Worm (Caenorhabditis elegans) whole organism, early embryonic: ENCODE results near the gene aqp-11.

Experiments
- B0310.2 ChIP-seq: sonication (generic microtip); optimal IDR thresholded peaks from 2 replicates; lab custom pipeline; 2016; ENCODE audit warnings: mild to moderate bottlenecking, missing genetic modification characterization, missing compliant biosample characterization
- F13C5.2 ChIP-seq: sonication (generic microtip); optimal IDR thresholded peaks from 2 replicates; lab custom pipeline; 2017; ENCODE audit warnings: mild to moderate bottlenecking, missing genetic modification characterization, inconsistent platforms, missing compliant biosample characterization
- aly-1 ChIP-seq: sonication (generic microtip); optimal IDR thresholded peaks from 2 replicates; lab custom pipeline; 2016; ENCODE audit warnings: missing genetic modification characterization, missing compliant biosample characterization
- ama-1 ChIP-seq: fragments of 150-350 bp; optimal IDR thresholded peaks from 2 replicates; lab custom pipeline; 2014
- ceh-13 ChIP-seq: fragments of 200-800 bp; sonication (Bioruptor generic); optimal IDR thresholded peaks from 2 replicates; lab custom pipeline; 2018; ENCODE audit warnings: mild to moderate bottlenecking, missing genetic modification characterization, missing compliant biosample characterization
- ceh-36 ChIP-seq: sonication (generic microtip); optimal IDR thresholded peaks from 2 replicates; lab custom pipeline; 2016; ENCODE audit warnings: missing genetic modification characterization, inconsistent platforms, missing compliant biosample characterization
- ets-7 ChIP-seq: sonication (generic microtip); optimal IDR thresholded peaks from 2 replicates; lab custom pipeline; 2016; ENCODE audit warnings: missing genotype, missing genetic modification characterization, missing compliant biosample characterization
- flt-1 ChIP-seq: fragments of 200-800 bp; sonication (Bioruptor generic); IDR thresholded peaks from 2 replicates; pipeline ENCODE4 v1.3.6; 2022; ENCODE audit warnings: missing genetic modification characterization, missing compliant biosample characterization
- hmbx-1 ChIP-seq: sonication (generic microtip); optimal IDR thresholded peaks from 2 replicates; lab custom pipeline; 2016; ENCODE audit warnings: mild to moderate bottlenecking, missing genetic modification characterization, missing compliant biosample characterization
- hmg-4 ChIP-seq: fragments of 200-800 bp; sonication (Bioruptor generic); optimal IDR thresholded peaks from 2 replicates; lab custom pipeline; 2018; ENCODE audit warnings: mild to moderate bottlenecking, missing genetic modification characterization, missing compliant biosample characterization
- hnd-1 ChIP-seq: sonication (generic microtip); optimal IDR thresholded peaks from 2 replicates; lab custom pipeline; 2016; ENCODE audit warnings: missing genetic modification characterization, missing compliant biosample characterization
- pes-1 ChIP-seq: fragments of 200-800 bp; sonication (Bioruptor generic); IDR thresholded peaks from 2 replicates; pipeline ENCODE4 v1.3.6; 2022; ENCODE audit warnings: missing genetic modification reagents, missing genetic modification characterization, missing compliant biosample characterization
- scrt-1 ChIP-seq: fragments of 200-800 bp; sonication (Bioruptor generic); IDR thresholded peaks from 2 replicates; pipeline ENCODE4 v1.3.6; 2022; ENCODE audit warnings: missing genetic modification characterization, missing compliant biosample characterization
- sea-1 ChIP-seq: fragments of 200-800 bp; sonication (Bioruptor generic); conservative IDR thresholded peaks from 2 replicates; pipeline ENCODE4 v1.3.6; 2022; ENCODE audit warnings: missing genetic modification characterization, missing compliant biosample characterization
- tbx-11 ChIP-seq: fragments of 200-800 bp; sonication (Bioruptor generic); IDR thresholded peaks from 2 replicates; pipeline ENCODE4 v1.3.6; 2022; ENCODE audit warnings: missing genetic modification characterization, missing compliant biosample characterization
- tbx-37 ChIP-seq: fragments of 200-800 bp; sonication (Bioruptor generic); conservative IDR thresholded peaks from 2 replicates; pipeline ENCODE4 v1.3.6; 2022; ENCODE audit warnings: missing genetic modification reagents, missing genetic modification characterization, missing compliant biosample characterization
- tra-4 ChIP-seq: sonication (generic microtip); optimal IDR thresholded peaks from 2 replicates; lab custom pipeline; 2017; ENCODE audit warnings: missing genetic modification characterization, missing compliant biosample characterization

The aqp-11 gene

DNA sequence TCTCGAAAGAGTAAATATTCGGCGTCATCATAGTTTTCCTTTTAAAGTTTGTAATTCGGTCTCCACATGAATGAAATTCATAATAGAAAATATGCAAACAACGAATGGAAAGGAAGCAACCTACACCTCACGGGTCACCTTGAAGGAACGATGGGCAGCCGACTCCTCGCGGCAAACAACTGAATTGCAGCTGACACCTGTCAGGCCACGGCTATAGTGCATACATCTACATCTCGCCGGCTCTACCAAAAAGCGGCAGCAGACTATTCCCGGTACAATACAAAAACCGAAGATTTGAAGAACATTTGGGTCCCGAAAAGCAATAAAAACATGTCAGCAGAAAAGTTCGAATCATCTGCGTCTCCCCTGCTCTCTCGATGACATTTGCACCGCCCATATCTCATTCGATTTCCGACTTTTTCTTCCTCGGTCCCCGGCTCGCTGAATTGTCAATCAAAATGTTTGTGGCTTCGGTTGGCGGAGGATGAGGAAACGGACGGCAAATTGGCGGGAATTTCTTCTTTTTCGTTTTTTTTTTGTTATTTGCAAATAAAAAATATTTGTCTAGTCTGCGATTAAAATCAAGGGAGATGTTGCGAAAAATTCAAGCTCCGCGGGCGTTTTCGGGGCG, 37.2 kb upstream of the aqp-11 start:
- TF ChIP-seq F13C5.2, result no peak
- TF ChIP-seq ceh-36 (tag; lab: Kevin White, UChicago), result no peak
- TF ChIP-seq hnd-1 (tag; lab: Kevin White, UChicago), result no peak
- no peak for TF ChIP-seq sea-1 (GFP tag; lab: Robert Waterston, UW)
- TF ChIP-seq tbx-11 (GFP tag; lab: Robert Waterston, UW), result no peak
- no peak for TF ChIP-seq tra-4 (tag; lab: Kevin White, UChicago)
- no peak for TF ChIP-seq scrt-1 (GFP tag; lab: Robert Waterston, UW)
- no peak for TF ChIP-seq ceh-13 (GFP tag; lab: Kevin White, UChicago)
- TF ChIP-seq ets-7 (tag; lab: Kevin White, UChicago), result no peak
- TF ChIP-seq B0310.2, result no peak

ce11 chrIII:13637681-13638080, 35.4 kb upstream of the aqp-11 start:
- TF ChIP-seq hnd-1 (tag; lab: Kevin White, UChicago) (no peak), hmbx-1 (no peak), sea-1 (GFP tag; lab: Robert Waterston, UW) (no peak), aly-1 (tag; lab: Kevin White, UChicago) (no peak), ets-7 (tag; lab: Kevin White, UChicago) (no peak), pes-1 (GFP tag; lab: Robert Waterston, UW) (no peak)

ce11 chrIII:13640003-13640499, 33.0 kb upstream of the aqp-11 start:
- TF ChIP-seq hmbx-1 (no peak), hmg-4 (GFP tag; lab: Kevin White, UChicago) (no peak), tra-4 (tag; lab: Kevin White, UChicago) (no peak), flt-1 (GFP tag; lab: Robert Waterston, UW) (no peak), ceh-36 (tag; lab: Kevin White, UChicago) (no peak), scrt-1 (GFP tag; lab: Robert Waterston, UW) (no peak), ets-7 (tag; lab: Kevin White, UChicago) (no peak), pes-1 (GFP tag; lab: Robert Waterston, UW) (no peak), tbx-11 (GFP tag; lab: Robert Waterston, UW) (no peak), F13C5.2 (no peak), hnd-1 (tag; lab: Kevin White, UChicago) (no peak), sea-1 (GFP tag; lab: Robert Waterston, UW) (no peak), tbx-37 (no peak), B0310.2 (no peak), ama-1 (lab: Kevin White, UChicago) (no peak), aly-1 (tag; lab: Kevin White, UChicago) (no peak)

ce11 chrIII:13640869-13641268, 32.2 kb upstream of the aqp-11 start:
- TF ChIP-seq tbx-37 (no peak), sea-1 (GFP tag; lab: Robert Waterston, UW) (no peak), ama-1 (lab: Kevin White, UChicago) (no peak), tbx-11 (GFP tag; lab: Robert Waterston, UW) (no peak), aly-1 (tag; lab: Kevin White, UChicago) (no peak), flt-1 (GFP tag; lab: Robert Waterston, UW) (no peak), ets-7 (tag; lab: Kevin White, UChicago) (no peak), ceh-13 (GFP tag; lab: Kevin White, UChicago) (no peak), ceh-36 (tag; lab: Kevin White, UChicago) (no peak)

- no peak for TF ChIP-seq tbx-11 (GFP tag; lab: Robert Waterston, UW)
- no peak for TF ChIP-seq hnd-1 (tag; lab: Kevin White, UChicago)
- no peak for TF ChIP-seq sea-1 (GFP tag; lab: Robert Waterston, UW)
- TF ChIP-seq flt-1 (GFP tag; lab: Robert Waterston, UW), result no peak
- TF ChIP-seq tra-4 (tag; lab: Kevin White, UChicago), result no peak
- no peak for TF ChIP-seq ceh-36 (tag; lab: Kevin White, UChicago)
- TF ChIP-seq pes-1 (GFP tag; lab: Robert Waterston, UW), result no peak
- TF ChIP-seq aly-1 (tag; lab: Kevin White, UChicago), result no peak
- no peak for TF ChIP-seq ets-7 (tag; lab: Kevin White, UChicago)
These were observed 31.5 kb upstream of the aqp-11 start, which contains the start of gene acbp-5 for ce11 chrIII:13641588-13641987. acbp-5 (minus strand) TSS chrIII:13641688.

- no peak for TF ChIP-seq tbx-37
- TF ChIP-seq ceh-36 (tag; lab: Kevin White, UChicago), result no peak
These were observed 30.9 kb upstream of the aqp-11 start, which contains the start of gene T12D8.10 for ce11 chrIII:13642227-13642626. T12D8.10 (minus strand) TSS chrIII:13642327.

DNA sequence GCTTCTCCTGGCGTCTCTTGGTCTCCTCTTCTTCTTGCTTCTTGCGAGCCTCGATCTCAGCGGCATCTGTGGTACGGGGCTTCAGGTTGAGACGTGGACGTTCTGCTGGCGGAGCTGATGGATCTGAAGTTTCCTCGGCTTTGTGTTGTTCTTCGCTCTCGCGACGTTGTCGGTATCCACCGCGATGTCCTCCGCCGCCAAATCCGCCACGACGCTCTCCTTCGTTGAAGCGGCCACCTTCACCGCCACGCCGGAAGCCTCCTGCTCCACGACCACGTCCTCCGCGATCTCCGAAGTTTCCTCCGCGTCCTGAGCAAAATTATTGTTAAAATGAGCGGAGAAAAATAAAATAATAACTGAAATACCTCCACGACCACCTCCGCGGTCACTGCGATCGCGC, 30.3 kb upstream of the aqp-11 start:
- TF ChIP-seq aly-1 (tag; lab: Kevin White, UChicago) (no peak), sea-1 (GFP tag; lab: Robert Waterston, UW) (no peak), hmbx-1 (no peak), hnd-1 (tag; lab: Kevin White, UChicago) (no peak), ets-7 (tag; lab: Kevin White, UChicago) (no peak), pes-1 (GFP tag; lab: Robert Waterston, UW) (no peak)

DNA sequence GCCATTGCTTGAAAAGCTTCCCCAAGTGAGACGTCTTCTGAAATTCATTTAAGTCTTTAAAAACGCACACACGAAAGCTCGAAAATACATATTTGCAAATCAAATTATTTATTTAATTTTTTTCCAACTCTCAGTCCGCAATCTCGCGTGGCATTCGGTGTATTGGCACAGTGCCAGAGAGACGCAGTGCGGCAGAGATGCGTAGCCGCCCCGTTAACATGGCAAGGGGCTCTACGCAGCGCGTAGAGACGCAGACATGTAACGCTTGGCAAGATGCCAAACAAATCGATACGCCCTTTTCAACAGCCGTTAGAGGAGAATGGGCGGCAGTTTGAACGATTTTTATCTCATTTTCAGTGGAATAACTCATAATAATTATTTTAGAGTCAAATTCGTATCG, 29.5 kb upstream of the aqp-11 start, which contains the start of the genes drr-2 and set-16:
Gene drr-2, minus strand, starts transcription at position 37 of the 400 bp plus-strand sequence.
Gene set-16, plus strand, starts transcription at position 383 of the 400 bp plus-strand sequence.
- TF ChIP-seq tra-4 (tag; lab: Kevin White, UChicago) (peak; percentile 34), flt-1 (GFP tag; lab: Robert Waterston, UW) (peak; percentile 50), pes-1 (GFP tag; lab: Robert Waterston, UW) (peak; percentile 54; the same call in 1 of the 2 replicates), B0310.2 (no peak), tbx-37 (peak; percentile 20; the same call in 1 of the 2 replicates), sea-1 (GFP tag; lab: Robert Waterston, UW) (peak; percentile 67; the same call in 1 of the 2 replicates), hmbx-1 (no peak), aly-1 (tag; lab: Kevin White, UChicago) (no peak), ama-1 (lab: Kevin White, UChicago) (no peak), F13C5.2 (peak; percentile 90), hmg-4 (GFP tag; lab: Kevin White, UChicago) (peak; percentile 82), ceh-36 (tag; lab: Kevin White, UChicago) (peak; percentile 51), ets-7 (tag; lab: Kevin White, UChicago) (peak; percentile 34)
